Fruit fly (Drosophila melanogaster): ENCODE results near the gene CG13654.

The CG13654 gene

DNA sequence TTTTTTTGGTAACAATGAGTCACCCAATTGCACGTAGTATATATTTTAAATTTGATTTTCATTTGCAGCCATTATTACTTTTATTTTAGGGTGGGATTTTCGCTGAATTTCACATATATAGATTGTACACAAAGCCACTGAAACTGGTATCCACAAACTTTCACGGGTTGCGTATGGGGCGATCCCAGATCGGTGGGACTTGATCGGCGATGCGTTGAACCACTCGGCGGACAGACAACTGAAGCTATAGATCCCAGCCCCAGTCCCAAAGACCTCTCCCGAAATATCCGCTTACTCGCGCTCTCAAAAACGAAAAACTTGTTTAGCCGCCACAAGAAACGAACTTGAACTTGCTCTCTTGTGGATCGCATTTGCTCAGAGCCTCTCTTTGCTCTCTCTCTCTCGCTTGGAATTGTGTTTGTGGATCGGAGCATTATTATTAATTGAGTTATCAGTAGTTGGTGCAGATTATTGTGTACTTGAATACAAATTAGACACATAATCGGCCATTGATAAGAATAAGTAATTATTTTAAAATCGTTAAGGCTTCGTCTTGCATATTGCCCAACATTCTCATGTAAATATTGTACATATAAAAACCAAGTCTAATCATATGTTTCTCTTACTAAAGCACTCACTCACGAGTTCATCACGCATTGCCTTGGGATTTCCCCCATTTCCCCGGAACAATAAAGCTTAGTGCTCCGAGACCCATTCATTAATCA is 8.6 kb downstream of the CG13654 start, which contains the start of gene Cad96Ca:
Gene Cad96Ca, minus strand, starts transcription at position 242 of the 725 bp plus-strand sequence.
- TF ChIP-seq rn (GFP tag; IDR thresholded peaks at IDR 0.05) (no peak), gl (tag; optimal IDR thresholded peaks at IDR 0.05) (no peak), Pif1A (GFP tag; optimal IDR thresholded peaks at IDR 0.05) (peak; percentile 23), CG8301 (tag; optimal IDR thresholded peaks at IDR 0.05) (no peak), EcR (GFP tag; optimal IDR thresholded peaks at IDR 0.05) (peak; percentile 48), CG4496 (GFP tag; IDR thresholded peaks at IDR 0.05) (no peak), CG9948 (tag; optimal IDR thresholded peaks at IDR 0.05) (no peak), CG12605 (GFP tag; IDR thresholded peaks at IDR 0.05) (peak; percentile 21; the same call in 1 of the 2 replicates), fd96Ca (GFP tag; IDR thresholded peaks at IDR 0.05) (no peak), Ets98B (GFP tag; IDR thresholded peaks at IDR 0.05) (peak; percentile 24; the same call in 1 of the 2 replicates), CG8159 (tag; optimal IDR thresholded peaks at IDR 0.05) (no peak), CG14655 (GFP tag; optimal IDR thresholded peaks at IDR 0.05) (no peak)

- TF ChIP-seq CG17806 (tag; optimal IDR thresholded peaks at IDR 0.05) (no peak), CG15710 (tag; optimal IDR thresholded peaks at IDR 0.05) (no peak), rn (GFP tag; IDR thresholded peaks at IDR 0.05) (no peak), Ets98B (GFP tag; IDR thresholded peaks at IDR 0.05) (no peak), Pif1A (GFP tag; optimal IDR thresholded peaks at IDR 0.05) (no peak), fd96Ca (GFP tag; IDR thresholded peaks at IDR 0.05) (no peak)
These were observed 9.1 kb downstream of the CG13654 start for dm6 chr3R:25208767-25209075.

DNA sequence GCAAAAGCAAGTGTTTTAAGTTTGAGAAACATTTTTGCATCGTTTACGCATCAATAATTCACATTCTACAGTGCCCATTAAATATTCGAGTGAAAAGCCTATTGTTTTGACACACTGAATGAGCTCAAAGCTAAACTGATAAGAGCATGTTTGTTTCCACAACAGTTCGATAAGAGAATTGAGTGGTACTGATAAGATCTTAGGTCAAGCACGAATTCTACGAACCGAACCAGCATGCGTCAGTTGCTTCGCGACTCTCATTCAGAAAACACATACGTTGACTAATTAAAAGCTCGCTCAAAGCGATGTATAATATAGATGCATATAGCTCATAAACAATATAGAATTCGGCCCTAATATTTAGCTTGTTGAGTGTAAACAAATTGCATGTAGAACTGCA is 9.6 kb downstream of the CG13654 start:
- TF ChIP-seq CG17806 (tag; optimal IDR thresholded peaks at IDR 0.05) (no peak), gl (tag; optimal IDR thresholded peaks at IDR 0.05) (no peak), CG4496 (GFP tag; IDR thresholded peaks at IDR 0.05) (no peak), Ets98B (GFP tag; IDR thresholded peaks at IDR 0.05) (no peak), D1 (tag; optimal IDR thresholded peaks at IDR 0.05) (no peak), CG8301 (tag; optimal IDR thresholded peaks at IDR 0.05) (no peak), CG8159 (tag; optimal IDR thresholded peaks at IDR 0.05) (no peak), CG12605 (GFP tag; IDR thresholded peaks at IDR 0.05) (no peak), CG32121 (GFP tag; IDR thresholded peaks at IDR 0.05) (no peak), Snoo (tag; optimal IDR thresholded peaks at IDR 0.05) (no peak), rn (GFP tag; IDR thresholded peaks at IDR 0.05) (no peak), CG9948 (tag; optimal IDR thresholded peaks at IDR 0.05) (no peak), fd96Ca (GFP tag; IDR thresholded peaks at IDR 0.05) (no peak), Pif1B (GFP tag; optimal IDR thresholded peaks at IDR 0.05) (no peak), CG13204 (GFP tag; optimal IDR thresholded peaks at IDR 0.05) (no peak)

dm6 chr3R:25215123-25215522 is 15.5 kb downstream of the CG13654 start, which contains the start of gene Saysd1:
Saysd1 (minus strand) TSS chr3R:25215188.
- no peak for TF ChIP-seq CG15710 (tag; optimal IDR thresholded peaks at IDR 0.05)
- TF ChIP-seq CG17806 (tag; optimal IDR thresholded peaks at IDR 0.05) = peak; percentile 16
- TF ChIP-seq Ets98B (GFP tag; IDR thresholded peaks at IDR 0.05) = peak; percentile 44
- TF ChIP-seq CG34367 (tag; optimal IDR thresholded peaks at IDR 0.05) = no peak
- TF ChIP-seq D1 (tag; optimal IDR thresholded peaks at IDR 0.05) = peak; percentile 51
- peak; percentile 64; the same call in 2 of the 3 replicates for TF ChIP-seq CG4496 (GFP tag; IDR thresholded peaks at IDR 0.05)

DNA sequence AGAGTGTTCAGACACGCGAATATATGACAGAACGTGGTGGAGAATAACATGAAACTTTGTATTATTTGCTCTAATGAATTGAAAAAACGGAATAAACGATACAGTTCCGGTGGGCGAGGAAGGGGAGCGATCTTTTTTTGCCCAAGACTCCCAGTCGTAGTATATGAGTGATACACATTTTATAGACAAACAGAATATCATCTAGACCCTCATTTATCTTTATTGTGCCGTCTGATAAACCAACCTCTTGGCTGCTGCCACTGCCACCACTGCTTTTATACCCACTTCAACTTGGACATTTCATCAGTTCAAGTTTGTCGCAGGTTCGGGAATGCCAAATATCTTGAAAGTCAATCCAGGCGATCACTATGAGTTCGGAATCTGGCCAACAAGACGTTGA is 16.4 kb downstream of the CG13654 start, which contains the start of gene CG31106:
Gene CG31106, plus strand, starts transcription at position 301 of the 400 bp plus-strand sequence.
- TF ChIP-seq CG12605 (GFP tag; IDR thresholded peaks at IDR 0.05) = no peak
- TF ChIP-seq Ets98B (GFP tag; IDR thresholded peaks at IDR 0.05) = no peak
- TF ChIP-seq CG14655 (GFP tag; optimal IDR thresholded peaks at IDR 0.05) = no peak
- no peak for TF ChIP-seq Snoo (tag; optimal IDR thresholded peaks at IDR 0.05)
- no peak for TF ChIP-seq CG8159 (tag; optimal IDR thresholded peaks at IDR 0.05)
- no peak for TF ChIP-seq CG15710 (tag; optimal IDR thresholded peaks at IDR 0.05)
- TF ChIP-seq Pif1B (GFP tag; optimal IDR thresholded peaks at IDR 0.05) = no peak
- no peak for TF ChIP-seq rn (GFP tag; IDR thresholded peaks at IDR 0.05)
- TF ChIP-seq CG32121 (GFP tag; IDR thresholded peaks at IDR 0.05) = no peak
- no peak for TF ChIP-seq CG13204 (GFP tag; optimal IDR thresholded peaks at IDR 0.05)
- no peak for TF ChIP-seq CG9948 (tag; optimal IDR thresholded peaks at IDR 0.05)
- no peak for TF ChIP-seq fd96Ca (GFP tag; IDR thresholded peaks at IDR 0.05)
- TF ChIP-seq CG10348 (GFP tag; IDR thresholded peaks at IDR 0.05) = no peak

dm6 chr3R:25219018-25219417 is 19.4 kb downstream of the CG13654 start, which contains the start of gene CG31103:
CG31103 (plus strand) TSS chr3R:25219318.
- TF ChIP-seq CG13204 (GFP tag; optimal IDR thresholded peaks at IDR 0.05) (no peak), Snoo (tag; optimal IDR thresholded peaks at IDR 0.05) (no peak), Pif1B (GFP tag; optimal IDR thresholded peaks at IDR 0.05) (no peak), CG9948 (tag; optimal IDR thresholded peaks at IDR 0.05) (no peak), Ets98B (GFP tag; IDR thresholded peaks at IDR 0.05) (no peak), EcR (GFP tag; optimal IDR thresholded peaks at IDR 0.05) (no peak), D1 (tag; optimal IDR thresholded peaks at IDR 0.05) (no peak)

Data from whole organism, pupa.